Worm (Caenorhabditis elegans) whole organism, early embryonic: ENCODE results near the gene dcaf-1.
"Not testable (repeated sequence)": the region's sequence is repeated elsewhere in the genome, so short reads cannot be mapped to it uniquely, and the experiment has no call there.

Experiments
- B0310.2 ChIP-seq: sonication (generic microtip); optimal IDR thresholded peaks from 2 replicates; lab custom pipeline; 2016; ENCODE audit warnings: mild to moderate bottlenecking, missing genetic modification characterization, missing compliant biosample characterization
- F13C5.2 ChIP-seq: sonication (generic microtip); optimal IDR thresholded peaks from 2 replicates; lab custom pipeline; 2017; ENCODE audit warnings: mild to moderate bottlenecking, missing genetic modification characterization, inconsistent platforms, missing compliant biosample characterization
- aly-1 ChIP-seq: sonication (generic microtip); optimal IDR thresholded peaks from 2 replicates; lab custom pipeline; 2016; ENCODE audit warnings: missing genetic modification characterization, missing compliant biosample characterization
- ama-1 ChIP-seq: fragments of 150-350 bp; optimal IDR thresholded peaks from 2 replicates; lab custom pipeline; 2014
- ceh-13 ChIP-seq: fragments of 200-800 bp; sonication (Bioruptor generic); optimal IDR thresholded peaks from 2 replicates; lab custom pipeline; 2018; ENCODE audit warnings: mild to moderate bottlenecking, missing genetic modification characterization, missing compliant biosample characterization
- ceh-36 ChIP-seq: sonication (generic microtip); optimal IDR thresholded peaks from 2 replicates; lab custom pipeline; 2016; ENCODE audit warnings: missing genetic modification characterization, inconsistent platforms, missing compliant biosample characterization
- ets-7 ChIP-seq: sonication (generic microtip); optimal IDR thresholded peaks from 2 replicates; lab custom pipeline; 2016; ENCODE audit warnings: missing genotype, missing genetic modification characterization, missing compliant biosample characterization
- flt-1 ChIP-seq: fragments of 200-800 bp; sonication (Bioruptor generic); IDR thresholded peaks from 2 replicates; pipeline ENCODE4 v1.3.6; 2022; ENCODE audit warnings: missing genetic modification characterization, missing compliant biosample characterization
- hmbx-1 ChIP-seq: sonication (generic microtip); optimal IDR thresholded peaks from 2 replicates; lab custom pipeline; 2016; ENCODE audit warnings: mild to moderate bottlenecking, missing genetic modification characterization, missing compliant biosample characterization
- hmg-4 ChIP-seq: fragments of 200-800 bp; sonication (Bioruptor generic); optimal IDR thresholded peaks from 2 replicates; lab custom pipeline; 2018; ENCODE audit warnings: mild to moderate bottlenecking, missing genetic modification characterization, missing compliant biosample characterization
- hnd-1 ChIP-seq: sonication (generic microtip); optimal IDR thresholded peaks from 2 replicates; lab custom pipeline; 2016; ENCODE audit warnings: missing genetic modification characterization, missing compliant biosample characterization
- pes-1 ChIP-seq: fragments of 200-800 bp; sonication (Bioruptor generic); IDR thresholded peaks from 2 replicates; pipeline ENCODE4 v1.3.6; 2022; ENCODE audit warnings: missing genetic modification reagents, missing genetic modification characterization, missing compliant biosample characterization
- scrt-1 ChIP-seq: fragments of 200-800 bp; sonication (Bioruptor generic); IDR thresholded peaks from 2 replicates; pipeline ENCODE4 v1.3.6; 2022; ENCODE audit warnings: missing genetic modification characterization, missing compliant biosample characterization
- sea-1 ChIP-seq: fragments of 200-800 bp; sonication (Bioruptor generic); conservative IDR thresholded peaks from 2 replicates; pipeline ENCODE4 v1.3.6; 2022; ENCODE audit warnings: missing genetic modification characterization, missing compliant biosample characterization
- tbx-11 ChIP-seq: fragments of 200-800 bp; sonication (Bioruptor generic); IDR thresholded peaks from 2 replicates; pipeline ENCODE4 v1.3.6; 2022; ENCODE audit warnings: missing genetic modification characterization, missing compliant biosample characterization
- tbx-37 ChIP-seq: fragments of 200-800 bp; sonication (Bioruptor generic); conservative IDR thresholded peaks from 2 replicates; pipeline ENCODE4 v1.3.6; 2022; ENCODE audit warnings: missing genetic modification reagents, missing genetic modification characterization, missing compliant biosample characterization
- tra-4 ChIP-seq: sonication (generic microtip); optimal IDR thresholded peaks from 2 replicates; lab custom pipeline; 2017; ENCODE audit warnings: missing genetic modification characterization, missing compliant biosample characterization

The dcaf-1 gene

ce11 chrIV:9690644-9691043 is 15.9 kb downstream of the dcaf-1 start, which contains the start of gene sdz-36:
Gene sdz-36 (plus strand): TSS chrIV:9690944.
- TF ChIP-seq F13C5.2 = no peak
- TF ChIP-seq ceh-13 (GFP tag; lab: Kevin White, UChicago) = no peak
- no peak for TF ChIP-seq hmg-4
- no peak for TF ChIP-seq tra-4
- no peak for TF ChIP-seq hnd-1 (tag; lab: Kevin White, UChicago)
- no peak for TF ChIP-seq ceh-36 (tag; lab: Kevin White, UChicago)
- no peak for TF ChIP-seq ets-7 (tag; lab: Kevin White, UChicago)
- no peak for TF ChIP-seq hmbx-1
- TF ChIP-seq sea-1 (GFP tag; lab: Robert Waterston, UW) = no peak
- no peak for TF ChIP-seq B0310.2 (tag; lab: Kevin White, UChicago)
- TF ChIP-seq aly-1 (tag; lab: Kevin White, UChicago) = no peak
- no peak for TF ChIP-seq flt-1 (GFP tag; lab: Robert Waterston, UW)
- TF ChIP-seq ama-1 (lab: Kevin White, UChicago) = no peak
- TF ChIP-seq tbx-37 (GFP tag; lab: Robert Waterston, UW) = no peak
- no peak for TF ChIP-seq scrt-1 (GFP tag; lab: Robert Waterston, UW)
- no peak for TF ChIP-seq pes-1 (GFP tag; lab: Robert Waterston, UW)

- not testable (repeated sequence) for TF ChIP-seq tbx-37 (GFP tag; lab: Robert Waterston, UW); F13C5.2; scrt-1 (GFP tag; lab: Robert Waterston, UW)
These were observed 17.8 kb downstream of the dcaf-1 start, which contains the start of gene msp-76 for ce11 chrIV:9688715-9689114. Gene msp-76 (plus strand): TSS chrIV:9689015.

ce11 chrIV:9683433-9683832 is 23.1 kb downstream of the dcaf-1 start, which contains the start of the genes htas-1 and ZK1251.3:
Gene htas-1 (minus strand): TSS chrIV:9683533.
Gene ZK1251.3 (plus strand): TSS chrIV:9683658.
- TF ChIP-seq pes-1 (GFP tag; lab: Robert Waterston, UW) = no peak
- no peak for TF ChIP-seq ama-1 (lab: Kevin White, UChicago)
- no peak for TF ChIP-seq tra-4
- TF ChIP-seq hnd-1 (tag; lab: Kevin White, UChicago) = no peak
- TF ChIP-seq scrt-1 (GFP tag; lab: Robert Waterston, UW) = no peak

ce11 chrIV:9682514-9682913 is 24.0 kb downstream of the dcaf-1 start, which contains the start of gene ins-7:
Gene ins-7 (minus strand): TSS chrIV:9682845.
- TF ChIP-seq hmg-4 = no peak
- TF ChIP-seq ceh-36 (tag; lab: Kevin White, UChicago) = no peak
- no peak for TF ChIP-seq sea-1 (GFP tag; lab: Robert Waterston, UW)
- TF ChIP-seq tbx-37 (GFP tag; lab: Robert Waterston, UW) = no peak

ce11 chrIV:9680841-9681240 is 25.7 kb downstream of the dcaf-1 start, which contains the start of gene ins-8:
Gene ins-8 (minus strand): TSS chrIV:9680941.
- TF ChIP-seq sea-1 (GFP tag; lab: Robert Waterston, UW) (no peak), ceh-13 (GFP tag; lab: Kevin White, UChicago) (no peak), aly-1 (tag; lab: Kevin White, UChicago) (no peak), tbx-11 (GFP tag; lab: Robert Waterston, UW) (no peak), B0310.2 (tag; lab: Kevin White, UChicago) (no peak), hmbx-1 (no peak), F13C5.2 (no peak), ets-7 (tag; lab: Kevin White, UChicago) (no peak), flt-1 (GFP tag; lab: Robert Waterston, UW) (no peak), scrt-1 (GFP tag; lab: Robert Waterston, UW) (no peak), tra-4 (no peak)

- TF ChIP-seq sea-1 (GFP tag; lab: Robert Waterston, UW) = no peak
- TF ChIP-seq hnd-1 (tag; lab: Kevin White, UChicago) = no peak
- no peak for TF ChIP-seq F13C5.2
- no peak for TF ChIP-seq flt-1 (GFP tag; lab: Robert Waterston, UW)
- no peak for TF ChIP-seq pes-1 (GFP tag; lab: Robert Waterston, UW)
- no peak for TF ChIP-seq scrt-1 (GFP tag; lab: Robert Waterston, UW)
- TF ChIP-seq ceh-36 (tag; lab: Kevin White, UChicago) = no peak
- no peak for TF ChIP-seq ama-1 (lab: Kevin White, UChicago)
- TF ChIP-seq ceh-13 (GFP tag; lab: Kevin White, UChicago) = no peak
- TF ChIP-seq tbx-37 (GFP tag; lab: Robert Waterston, UW) = no peak
- no peak for TF ChIP-seq hmbx-1
- no peak for TF ChIP-seq B0310.2 (tag; lab: Kevin White, UChicago)
- no peak for TF ChIP-seq tra-4
- no peak for TF ChIP-seq tbx-11 (GFP tag; lab: Robert Waterston, UW)
- no peak for TF ChIP-seq hmg-4
- no peak for TF ChIP-seq ets-7 (tag; lab: Kevin White, UChicago)
- TF ChIP-seq aly-1 (tag; lab: Kevin White, UChicago) = no peak
These were observed 27.2 kb downstream of the dcaf-1 start for ce11 chrIV:9679296-9679695.

ce11 chrIV:9678007-9678406 is 28.5 kb downstream of the dcaf-1 start:
- TF ChIP-seq tbx-37 (GFP tag; lab: Robert Waterston, UW) (no peak), ets-7 (tag; lab: Kevin White, UChicago) (no peak), F13C5.2 (no peak), B0310.2 (tag; lab: Kevin White, UChicago) (no peak), ama-1 (lab: Kevin White, UChicago) (no peak), tbx-11 (GFP tag; lab: Robert Waterston, UW) (no peak), hmbx-1 (no peak), pes-1 (GFP tag; lab: Robert Waterston, UW) (no peak), scrt-1 (GFP tag; lab: Robert Waterston, UW) (no peak), ceh-13 (GFP tag; lab: Kevin White, UChicago) (no peak), ceh-36 (tag; lab: Kevin White, UChicago) (no peak), hmg-4 (no peak), aly-1 (tag; lab: Kevin White, UChicago) (no peak), hnd-1 (tag; lab: Kevin White, UChicago) (no peak)
